Fruit fly (Drosophila melanogaster) whole organism, wandering third instar larva: Measurements from ENCODE around the gene hkb.

ENCODE experiments used
- Abd-B ChIP-seq: fragments of >200 bp; optimal IDR thresholded peaks from 2 replicates; lab custom pipeline; 2017; ENCODE audit warnings: missing biosample characterization, missing genetic modification characterization
- CG32264 ChIP-seq: fragments of 200-800 bp; sonication (Bioruptor generic); optimal IDR thresholded peaks from 2 replicates; lab custom pipeline; 2016; ENCODE audit warnings: missing biosample characterization, missing genetic modification characterization
- CG9705 ChIP-seq: fragments of 200-800 bp; sonication (Bioruptor generic); optimal IDR thresholded peaks from 2 replicates; lab custom pipeline; 2018; ENCODE audit warnings: missing biosample characterization, mild to moderate bottlenecking, missing genetic modification characterization
- CrebA ChIP-seq: fragments of 200-800 bp; sonication (Bioruptor generic); optimal IDR thresholded peaks from 2 replicates; lab custom pipeline; 2016; ENCODE audit warnings: missing biosample characterization, mild to moderate bottlenecking, missing genetic modification characterization, borderline replicate concordance
- Dfd ChIP-seq: fragments of >200 bp; optimal IDR thresholded peaks from 2 replicates; lab custom pipeline; 2017; ENCODE audit warnings: missing biosample characterization, missing genetic modification characterization
- Dif ChIP-seq: fragments of 200-275, 200-300 bp; sonication (Bioruptor generic); optimal IDR thresholded peaks from 2 replicates; lab custom pipeline; 2018; ENCODE audit warnings: missing biosample characterization, missing genetic modification characterization; ENCODE audit not compliant: partially characterized antibody
- GATAd ChIP-seq: sonication (Bioruptor generic); optimal IDR thresholded peaks from 2 replicates; lab custom pipeline; 2016; ENCODE audit warnings: missing biosample characterization, missing genetic modification characterization
- HLH106 ChIP-seq: fragments of 200-800 bp; optimal IDR thresholded peaks from 3 replicates; lab custom pipeline; 2019; ENCODE audit warnings: missing biosample characterization, mild to moderate bottlenecking, missing genetic modification characterization, moderate library complexity
- Hnf4 ChIP-seq: fragments of 200-800 bp; sonication (Bioruptor generic); optimal IDR thresholded peaks from 2 replicates; lab custom pipeline; 2016; ENCODE audit warnings: missing biosample characterization, mild to moderate bottlenecking, missing genetic modification characterization
- Hr78 ChIP-seq: fragments of >200 bp; optimal IDR thresholded peaks from 2 replicates; lab custom pipeline; 2017; ENCODE audit warnings: missing biosample characterization, missing genetic modification characterization
- Hr83 ChIP-seq: fragments of 200-300 bp; sonication (Bioruptor generic); optimal IDR thresholded peaks from 2 replicates; lab custom pipeline; 2016; ENCODE audit warnings: missing biosample characterization, mild to moderate bottlenecking, missing genetic modification characterization, moderate library complexity; ENCODE audit not compliant: poor library complexity, severe bottlenecking
- Jra ChIP-seq: sonication (Bioruptor generic); optimal IDR thresholded peaks from 2 replicates; lab custom pipeline; 2016; ENCODE audit warnings: missing biosample characterization, missing genetic modification characterization
- Mio ChIP-seq: sonication (Bioruptor generic); optimal IDR thresholded peaks from 2 replicates; lab custom pipeline; 2016; ENCODE audit warnings: missing biosample characterization, missing genetic modification characterization
- Myc ChIP-seq: fragments of >200 bp; optimal IDR thresholded peaks from 2 replicates; lab custom pipeline; 2017
- N ChIP-seq: fragments of >200 bp; optimal IDR thresholded peaks from 2 replicates; lab custom pipeline; 2018; ENCODE audit warnings: missing biosample characterization, missing external identifiers, missing genetic modification characterization
- OdsH ChIP-seq: fragments of 200-800 bp; sonication (Bioruptor generic); optimal IDR thresholded peaks from 2 replicates; lab custom pipeline; 2016; ENCODE audit warnings: missing biosample characterization, mild to moderate bottlenecking, missing genetic modification characterization
- Rel ChIP-seq, 2 experiments: fragments of 200-800 bp; sonication (Bioruptor generic) in 1 of 2; optimal IDR thresholded peaks; 2 replicates in 1 of 2; 3 replicates in 1 of 2; lab custom pipeline; 2016 to 2019; ENCODE audit warnings: mild to moderate bottlenecking in 2 of 2, missing biosample characterization in 2 of 2, missing genetic modification characterization in 2 of 2, moderate library complexity in 1 of 2
- Sp1 ChIP-seq: fragments of 200-800 bp; sonication (Bioruptor generic); optimal IDR thresholded peaks from 3 replicates; lab custom pipeline; 2019; ENCODE audit warnings: missing biosample characterization, mild to moderate bottlenecking, missing genetic modification characterization, moderate library complexity
- br ChIP-seq: fragments of 200-800 bp; sonication (Bioruptor generic); optimal IDR thresholded peaks from 2 replicates; lab custom pipeline; 2016; ENCODE audit warnings: missing biosample characterization, missing genetic modification characterization
- brk ChIP-seq: fragments of 200-800 bp; sonication (Bioruptor generic); optimal IDR thresholded peaks from 2 replicates; lab custom pipeline; 2016; ENCODE audit warnings: missing biosample characterization, mild to moderate bottlenecking, missing genetic modification characterization
- dl ChIP-seq, 2 experiments: fragments of 175-275, 200-275 bp in 1 of 2; fragments of 200-275 bp in 1 of 2; sonication (Bioruptor generic); optimal IDR thresholded peaks; lab custom pipeline; 2018; ENCODE audit warnings: mild to moderate bottlenecking in 2 of 2, missing biosample characterization in 2 of 2, missing genetic modification characterization in 2 of 2, moderate library complexity in 2 of 2; ENCODE audit not compliant: partially characterized antibody in 2 of 2, insufficient read depth in 1 of 2
- dmrt93B ChIP-seq: fragments of 200-800 bp; sonication (Bioruptor generic); optimal IDR thresholded peaks from 2 replicates; lab custom pipeline; 2018; ENCODE audit warnings: missing biosample characterization, mild to moderate bottlenecking, missing genetic modification characterization
- dsf ChIP-seq: sonication (Bioruptor generic); optimal IDR thresholded peaks from 2 replicates; lab custom pipeline; 2016; ENCODE audit warnings: missing biosample characterization, missing genetic modification characterization, borderline replicate concordance
- ey ChIP-seq: fragments of 200-800 bp; sonication (Bioruptor generic); optimal IDR thresholded peaks from 2 replicates; lab custom pipeline; 2016; ENCODE audit warnings: missing biosample characterization, missing genetic modification characterization
- foxo ChIP-seq, 2 experiments: fragments of 200-800 bp; sonication (Bioruptor generic); optimal IDR thresholded peaks; 2 replicates in 1 of 2; 3 replicates in 1 of 2; lab custom pipeline; 2016 to 2017; ENCODE audit warnings: missing biosample characterization in 2 of 2, missing genetic modification characterization in 2 of 2
- fru ChIP-seq: fragments of 200-800 bp; sonication (Bioruptor generic); optimal IDR thresholded peaks from 3 replicates; lab custom pipeline; 2016; ENCODE audit warnings: missing biosample characterization, mild to moderate bottlenecking, missing genetic modification characterization
- h ChIP-seq: fragments of 200-800 bp; sonication (Bioruptor generic); optimal IDR thresholded peaks from 3 replicates; lab custom pipeline; 2016; ENCODE audit warnings: missing biosample characterization, mild to moderate bottlenecking, missing genetic modification characterization
- jim ChIP-seq: fragments of 175-275, 200-325 bp; sonication (Bioruptor generic); optimal IDR thresholded peaks from 2 replicates; lab custom pipeline; 2016; ENCODE audit warnings: missing biosample characterization, mild to moderate bottlenecking, missing genetic modification characterization
- lola ChIP-seq: fragments of >200 bp; optimal IDR thresholded peaks from 2 replicates; lab custom pipeline; 2017; ENCODE audit warnings: missing biosample characterization, missing genetic modification characterization
- pan ChIP-seq: fragments of >200 bp; optimal IDR thresholded peaks from 2 replicates; lab custom pipeline; 2017
- psq ChIP-seq: fragments of 200-800 bp; sonication (Bioruptor generic); optimal IDR thresholded peaks from 3 replicates; lab custom pipeline; 2017; ENCODE audit warnings: missing biosample characterization, mild to moderate bottlenecking, missing genetic modification characterization, moderate library complexity
- rgr ChIP-seq: fragments of 200-800 bp; sonication (Bioruptor generic); optimal IDR thresholded peaks from 3 replicates; lab custom pipeline; 2016; ENCODE audit warnings: missing biosample characterization, mild to moderate bottlenecking, missing genetic modification characterization
- sage ChIP-seq: fragments of 200-800 bp; sonication (Bioruptor generic); optimal IDR thresholded peaks from 2 replicates; lab custom pipeline; 2016; ENCODE audit warnings: missing biosample characterization, mild to moderate bottlenecking, missing genetic modification characterization
- sv ChIP-seq: fragments of 200-800 bp; sonication (Bioruptor generic); optimal IDR thresholded peaks from 3 replicates; lab custom pipeline; 2016; ENCODE audit warnings: missing biosample characterization, missing genetic modification characterization
- tai ChIP-seq: sonication (Bioruptor generic); optimal IDR thresholded peaks from 2 replicates; lab custom pipeline; 2016; ENCODE audit warnings: missing biosample characterization, missing genetic modification characterization
- usp ChIP-seq: fragments of >200 bp; optimal IDR thresholded peaks from 2 replicates; lab custom pipeline; 2017; ENCODE audit warnings: missing biosample characterization, missing genetic modification characterization
- woc ChIP-seq: sonication (Bioruptor generic); optimal IDR thresholded peaks from 2 replicates; lab custom pipeline; 2016; ENCODE audit warnings: missing biosample characterization, mild to moderate bottlenecking, missing genetic modification characterization

Gene hkb

DNA sequence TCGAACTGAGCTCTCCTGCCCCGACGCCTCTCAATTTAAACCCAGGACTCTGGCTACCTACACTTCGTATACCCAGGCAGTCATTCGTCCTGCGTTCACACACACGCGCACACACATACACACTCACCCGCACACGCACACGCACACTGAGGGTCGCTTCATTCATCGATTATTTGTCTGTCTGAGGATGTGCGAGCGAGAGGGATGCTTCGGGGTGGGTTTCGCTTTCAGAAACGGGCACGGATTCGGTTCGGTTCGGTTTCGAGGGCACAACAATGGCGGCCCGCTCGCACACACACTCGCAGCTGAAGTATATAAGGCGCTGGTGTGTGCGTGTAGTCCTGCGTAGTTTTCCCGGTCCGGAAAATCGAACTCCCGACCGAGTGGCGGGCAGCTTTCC, at the start of gene hkb:
TSS of gene hkb (minus strand) at position 11 of the 400 bp plus-strand sequence.
- TF ChIP-seq pan (lab: Kevin White, UChicago) (no peak), Dfd (GFP tag; lab: Kevin White, UChicago) (peak; percentile 2), usp (GFP tag; lab: Kevin White, UChicago) (no peak), dmrt93B (GFP tag; lab: Kevin White, UChicago) (no peak), dl (GFP tag; optimal IDR thresholded peaks at IDR 0.05; lab: Kevin White, UChicago; ENCODE audit: insufficient read depth in 1 of 2, partially characterized antibody in 2 of 2) (no peak), Hr78 (GFP tag; lab: Kevin White, UChicago) (no peak), ey (no peak), HLH106 (no peak), foxo (GFP tag; optimal IDR thresholded peaks at IDR 0.05; lab: Kevin White, UChicago) (no peak)
- TF ChIP-seq, all 38 proteins: peak for 1

DNA sequence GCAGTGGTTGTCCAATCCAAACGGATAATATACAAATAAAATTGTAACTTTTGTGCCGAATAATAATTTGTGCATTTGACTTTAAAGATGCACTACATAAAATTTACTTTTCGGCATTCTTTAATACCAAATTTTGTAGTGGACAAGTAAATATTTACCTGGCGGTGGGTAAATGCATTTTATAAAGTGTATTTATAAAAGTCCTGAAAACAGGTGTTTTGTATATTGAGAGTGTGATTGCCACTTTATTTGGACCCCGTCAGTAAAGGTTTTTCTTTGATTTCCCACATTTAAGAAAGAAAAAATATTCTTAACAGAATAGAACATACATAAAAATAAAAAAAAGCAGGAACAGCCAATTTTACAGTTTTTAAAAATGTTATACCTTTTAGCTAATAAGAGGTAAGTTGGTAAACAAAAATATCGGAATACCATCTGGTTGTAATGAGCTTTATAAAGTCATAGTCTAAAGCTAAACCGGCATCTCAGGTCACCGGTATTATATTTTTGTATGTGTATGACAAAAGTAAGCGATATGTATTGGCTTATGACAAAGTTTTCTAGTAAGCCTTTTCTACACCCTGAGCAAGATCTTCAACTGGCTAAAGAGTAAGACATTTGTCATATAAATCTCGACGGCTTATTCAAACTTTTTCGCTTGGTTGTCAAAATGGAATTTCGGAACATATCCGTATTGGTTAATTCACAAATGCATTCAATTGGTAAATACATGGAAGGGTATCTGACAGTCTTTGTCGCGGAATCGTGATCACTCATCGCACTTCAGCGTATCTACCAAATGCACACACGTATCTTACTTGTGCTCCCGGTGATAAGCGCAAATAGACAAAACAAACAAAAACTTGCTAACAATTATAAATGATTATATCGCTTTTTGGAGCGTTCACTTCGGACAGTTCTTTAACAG, 48.5 kb upstream of the hkb start:
- TF ChIP-seq CG32264 (GFP tag; lab: Kevin White, UChicago) (peak; percentile 95), Rel (GFP tag; optimal IDR thresholded peaks at IDR 0.05; lab: Kevin White, UChicago) (peak; percentile 79), Rel (tag; optimal IDR thresholded peaks at IDR 0.05; lab: Kevin White, UChicago) (peak; percentile 60), woc (GFP tag; lab: Kevin White, UChicago) (peak; percentile 96), N (no peak), Dif (no peak), HLH106 (peak; percentile 89), br (peak; percentile 95), CG9705 (GFP tag; lab: Kevin White, UChicago) (peak; percentile 20), jim (GFP tag; lab: Kevin White, UChicago) (peak; percentile 43), sage (GFP tag; lab: Kevin White, UChicago) (peak; percentile 92), Sp1 (peak; percentile 89), sv (GFP tag; lab: Kevin White, UChicago) (peak; percentile 68), lola (GFP tag; lab: Kevin White, UChicago) (no peak), foxo (GFP tag; optimal IDR thresholded peaks at IDR 0.05; lab: Kevin White, UChicago) (peak; percentile 94 to 96), Hr83 (GFP tag; lab: Kevin White, UChicago) (peak; percentile 53), ey (peak; percentile 97), OdsH (peak; percentile 95), brk (GFP tag; lab: Kevin White, UChicago) (peak; percentile 69), CrebA (GFP tag; lab: Kevin White, UChicago) (no peak), Mio (GFP tag; lab: Kevin White, UChicago) (peak; percentile 71), rgr (peak; percentile 96), psq (peak; percentile 84), tai (GFP tag; lab: Kevin White, UChicago) (no peak), Hnf4 (GFP tag; lab: Kevin White, UChicago) (peak; percentile 94), Abd-B (GFP tag; lab: Kevin White, UChicago) (no peak), dmrt93B (GFP tag; lab: Kevin White, UChicago) (peak; percentile 80), Myc (lab: Kevin White, UChicago) (peak; percentile 91), h (peak; percentile 99), fru (GFP tag; lab: Kevin White, UChicago) (peak; percentile 95), GATAd (GFP tag; lab: Kevin White, UChicago) (no peak), dsf (GFP tag; lab: Kevin White, UChicago) (peak; percentile 3), Jra (GFP tag; lab: Kevin White, UChicago) (peak; percentile 62)
